Worm (Caenorhabditis elegans): Measurements from ENCODE around the gene tbc-9.

ce11 chrIV:13538901-13539300 lies 36.2 kb upstream of the tbc-9 start:
- no peak for TF ChIP-seq unc-39 (tag; optimal IDR thresholded peaks at IDR 0.05)
- no peak for TF ChIP-seq snpc-4 (tag; optimal IDR thresholded peaks at IDR 0.05)
- TF ChIP-seq ceh-39 (tag; optimal IDR thresholded peaks at IDR 0.05): no peak
- no peak for TF ChIP-seq nhr-76 (tag; optimal IDR thresholded peaks at IDR 0.05)
- TF ChIP-seq elt-3 (tag; optimal IDR thresholded peaks at IDR 0.05): no peak
